Worm (Caenorhabditis elegans): ENCODE results near the gene let-418.

- TF ChIP-seq unc-39 (tag; optimal IDR thresholded peaks at IDR 0.05) (no peak), ama-1 (optimal IDR thresholded peaks at IDR 0.05) (no peak), ZK546.5 (tag; optimal IDR thresholded peaks at IDR 0.05) (no peak), skn-1 (tag; optimal IDR thresholded peaks at IDR 0.05) (no peak), peb-1 (tag; optimal IDR thresholded peaks at IDR 0.05) (no peak), egl-27 (tag; optimal IDR thresholded peaks at IDR 0.05) (no peak), mdl-1 (tag; optimal IDR thresholded peaks at IDR 0.05) (no peak), F13H6.1 (tag; optimal IDR thresholded peaks at IDR 0.05) (no peak), crh-2 (tag; optimal IDR thresholded peaks at IDR 0.05) (no peak)
Observed at ce11 chrV:5846729-5847128, 20.1 kb downstream of the let-418 start.

Data from whole organism, L2 larva.